Worm (Caenorhabditis elegans) whole organism, late embryonic: ENCODE results near the gene F21D5.7.

Source experiments
- C38D4.7 ChIP-seq: fragments of 200-800 bp; sonication (Bioruptor generic); optimal IDR thresholded peaks from 2 replicates; lab custom pipeline; 2018; ENCODE audit warnings: mild to moderate bottlenecking, missing genetic modification characterization, moderate library complexity, missing compliant biosample characterization
- ama-1 ChIP-seq: fragments of 150-350 bp; optimal IDR thresholded peaks from 2 replicates; lab custom pipeline; 2014
- ceh-19 ChIP-seq: fragments of 200-800 bp; sonication (Bioruptor generic); optimal IDR thresholded peaks from 2 replicates; lab custom pipeline; 2018; ENCODE audit warnings: mild to moderate bottlenecking, missing genetic modification characterization, missing compliant biosample characterization
- ceh-45 ChIP-seq: fragments of 200-800 bp; sonication (Bioruptor generic); IDR thresholded peaks from 2 replicates; pipeline ENCODE4 v1.3.6; 2022; ENCODE audit warnings: missing genetic modification reagents, missing genetic modification characterization, missing compliant biosample characterization
- che-1 ChIP-seq: sonication (generic microtip); optimal IDR thresholded peaks from 2 replicates; lab custom pipeline; 2016; ENCODE audit warnings: mild to moderate bottlenecking, missing genetic modification characterization, missing compliant biosample characterization
- dmd-4 ChIP-seq: sonication (generic microtip); optimal IDR thresholded peaks from 2 replicates; lab custom pipeline; 2016; ENCODE audit warnings: borderline replicate concordance, missing genetic modification characterization, missing compliant biosample characterization
- fkh-6 ChIP-seq: sonication (generic microtip); optimal IDR thresholded peaks from 2 replicates; lab custom pipeline; 2016; ENCODE audit warnings: missing genetic modification characterization, missing compliant biosample characterization
- nhr-11 ChIP-seq: fragments of 150-350 bp; optimal IDR thresholded peaks from 2 replicates; lab custom pipeline; 2014; ENCODE audit warnings: missing biosample characterization, missing genetic modification characterization
- pag-3 ChIP-seq: sonication (generic microtip); optimal IDR thresholded peaks from 2 replicates; lab custom pipeline; 2016; ENCODE audit warnings: missing compliant biosample characterization, missing genetic modification characterization, borderline replicate concordance
- pha-4 ChIP-seq: fragments of 150-350 bp; optimal IDR thresholded peaks from 2 replicates; lab custom pipeline; 2018; ENCODE audit warnings: missing biosample characterization, missing genetic modification reagents, missing genetic modification characterization
- pqm-1 ChIP-seq: sonication (generic microtip); optimal IDR thresholded peaks from 2 replicates; lab custom pipeline; 2016; ENCODE audit warnings: missing genetic modification characterization, missing compliant biosample characterization
- tbx-2 ChIP-seq: sonication (generic microtip); optimal IDR thresholded peaks from 2 replicates; lab custom pipeline; 2016; ENCODE audit warnings: missing genetic modification characterization, missing compliant biosample characterization
- ttx-3 ChIP-seq: sonication (generic microtip); optimal IDR thresholded peaks from 2 replicates; lab custom pipeline; 2016; ENCODE audit warnings: missing genetic modification reagents, missing genetic modification characterization, missing compliant biosample characterization

- TF ChIP-seq dmd-4 (tag; lab: Kevin White, UChicago): no peak
- TF ChIP-seq tbx-2: no peak
- no peak for TF ChIP-seq ceh-45 (GFP tag; lab: Robert Waterston, UW)
- TF ChIP-seq ama-1 (lab: Kevin White, UChicago): no peak
- no peak for TF ChIP-seq pha-4
- TF ChIP-seq pag-3 (tag; lab: Kevin White, UChicago): no peak
- no peak for TF ChIP-seq pqm-1 (tag; lab: Kevin White, UChicago)
- TF ChIP-seq ceh-19: no peak
- no peak for TF ChIP-seq C38D4.7 (GFP tag; lab: Kevin White, UChicago)
- no peak for TF ChIP-seq fkh-6 (tag; lab: Kevin White, UChicago)
- TF ChIP-seq ttx-3: no peak
- TF ChIP-seq che-1 (tag; lab: Kevin White, UChicago): no peak
- TF ChIP-seq nhr-11 (tag; lab: Kevin White, UChicago): no peak
Observed at ce11 chrIV:8737787-8738186, 5.7 kb downstream of the F21D5.7 start, which contains the start of gene F21D5.4.
